Fruit fly (Drosophila melanogaster): Measurements from ENCODE around the gene CG13933.
A peak's percentile ranks its signal among the peaks of the same experiment; 100 is the strongest.

Gene CG13933

DNA sequence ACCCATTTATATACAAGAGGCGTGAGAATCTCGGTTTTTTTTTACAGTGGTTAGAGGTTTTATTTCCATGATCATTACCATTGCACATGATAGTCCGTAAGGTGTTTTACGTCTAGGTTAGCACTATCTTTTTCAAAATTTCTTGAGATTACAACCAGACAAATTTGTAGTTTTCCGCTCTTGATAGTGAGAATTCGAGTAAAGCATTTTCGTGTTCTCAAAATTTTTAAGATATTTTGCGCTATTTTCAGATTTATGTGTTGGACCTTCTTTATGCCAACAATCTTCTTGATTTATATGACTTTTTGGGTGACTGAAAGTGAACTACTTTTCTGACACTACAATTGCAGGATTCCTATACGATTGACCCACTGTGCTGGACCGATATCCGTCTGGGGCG is 33.8 kb downstream of the CG13933 start (continued):
- TF ChIP-seq CG32006 (GFP tag; optimal IDR thresholded peaks at IDR 0.05): peak; percentile 64
- TF ChIP-seq dac (GFP tag; optimal IDR thresholded peaks at IDR 0.05): peak; percentile 3
- peak; percentile 15 for TF ChIP-seq CG3919 (GFP tag; optimal IDR thresholded peaks at IDR 0.05)
- TF ChIP-seq Smox (GFP tag; optimal IDR thresholded peaks at IDR 0.05): peak; percentile 35
- TF ChIP-seq dsx (GFP tag; optimal IDR thresholded peaks at IDR 0.05; ENCODE audit: poor library complexity, severe bottlenecking): no peak
- no peak for TF ChIP-seq Ets21C (GFP tag; optimal IDR thresholded peaks at IDR 0.05)
- no peak for TF ChIP-seq fkh (GFP tag; optimal IDR thresholded peaks at IDR 0.05)
- peak in 1 of 2 experiments; percentile 9 for TF ChIP-seq ss (GFP tag; optimal IDR thresholded peaks at IDR 0.05)
- no peak for TF ChIP-seq Blimp-1 (GFP tag; optimal IDR thresholded peaks at IDR 0.05)
- peak; percentile 41 for TF ChIP-seq esn (GFP tag; optimal IDR thresholded peaks at IDR 0.05)
- peak in 1 of 2 experiments; percentile 21 for TF ChIP-seq salr (GFP tag; optimal IDR thresholded peaks at IDR 0.05)
- TF ChIP-seq Hr39 (GFP tag; optimal IDR thresholded peaks at IDR 0.05): peak; percentile 48
- TF ChIP-seq CG3032 (tag; optimal IDR thresholded peaks at IDR 0.05): no peak
- no peak for TF ChIP-seq CG6854 (GFP tag; optimal IDR thresholded peaks at IDR 0.05)
- no peak for TF ChIP-seq CG11902 (GFP tag; optimal IDR thresholded peaks at IDR 0.05)
- peak; percentile 40 for TF ChIP-seq CG4318 (GFP tag; optimal IDR thresholded peaks at IDR 0.05)
- TF ChIP-seq CG6163 (GFP tag; IDR thresholded peaks at IDR 0.05): no peak
- TF ChIP-seq net (GFP tag; optimal IDR thresholded peaks at IDR 0.05): peak; percentile 40
- no peak for TF ChIP-seq spab (GFP tag; optimal IDR thresholded peaks at IDR 0.05)
- no peak for TF ChIP-seq Lpt (GFP tag; optimal IDR thresholded peaks at IDR 0.05)
- TF ChIP-seq cyc (GFP tag; optimal IDR thresholded peaks at IDR 0.05): peak; percentile 25
- TF ChIP-seq CG34406 (GFP tag; optimal IDR thresholded peaks at IDR 0.05): peak; percentile 18
- peak; percentile 30 for TF ChIP-seq Met (GFP tag; optimal IDR thresholded peaks at IDR 0.05)
- TF ChIP-seq CG11294 (GFP tag; IDR thresholded peaks at IDR 0.05): peak; percentile 45
- no peak for TF ChIP-seq fd59A (GFP tag; optimal IDR thresholded peaks at IDR 0.05)
- TF ChIP-seq Eip78C (GFP tag): peak; percentile 65
- TF ChIP-seq vri (GFP tag; optimal IDR thresholded peaks at IDR 0.05): no peak
- no peak for TF ChIP-seq Gug (GFP tag; IDR thresholded peaks at IDR 0.05)
- no peak for TF ChIP-seq CG7368 (GFP tag; optimal IDR thresholded peaks at IDR 0.05)
- TF ChIP-seq topi (GFP tag; optimal IDR thresholded peaks at IDR 0.05): peak; percentile 49
- TF ChIP-seq lz (GFP tag; optimal IDR thresholded peaks at IDR 0.05): peak; percentile 22
- no peak for TF ChIP-seq CG9139 (GFP tag; optimal IDR thresholded peaks at IDR 0.05)
- TF ChIP-seq achi (GFP tag; optimal IDR thresholded peaks at IDR 0.05): peak; percentile 7
- TF ChIP-seq eg (GFP tag; IDR thresholded peaks at IDR 0.05): no peak; the same call in 2 of the 3 replicates
- peak; percentile 40; the same call in 1 of the 2 replicates for TF ChIP-seq CG15336 (GFP tag; IDR thresholded peaks at IDR 0.05)
- TF ChIP-seq CG10631 (GFP tag; optimal IDR thresholded peaks at IDR 0.05): peak; percentile 23
- peak; percentile 60 for TF ChIP-seq CG31627 (GFP tag; optimal IDR thresholded peaks at IDR 0.05)
- TF ChIP-seq Eip75B (GFP tag; optimal IDR thresholded peaks at IDR 0.05): peak; percentile 14
- peak; percentile 48 for TF ChIP-seq Hr4 (GFP tag; optimal IDR thresholded peaks at IDR 0.05)

DNA sequence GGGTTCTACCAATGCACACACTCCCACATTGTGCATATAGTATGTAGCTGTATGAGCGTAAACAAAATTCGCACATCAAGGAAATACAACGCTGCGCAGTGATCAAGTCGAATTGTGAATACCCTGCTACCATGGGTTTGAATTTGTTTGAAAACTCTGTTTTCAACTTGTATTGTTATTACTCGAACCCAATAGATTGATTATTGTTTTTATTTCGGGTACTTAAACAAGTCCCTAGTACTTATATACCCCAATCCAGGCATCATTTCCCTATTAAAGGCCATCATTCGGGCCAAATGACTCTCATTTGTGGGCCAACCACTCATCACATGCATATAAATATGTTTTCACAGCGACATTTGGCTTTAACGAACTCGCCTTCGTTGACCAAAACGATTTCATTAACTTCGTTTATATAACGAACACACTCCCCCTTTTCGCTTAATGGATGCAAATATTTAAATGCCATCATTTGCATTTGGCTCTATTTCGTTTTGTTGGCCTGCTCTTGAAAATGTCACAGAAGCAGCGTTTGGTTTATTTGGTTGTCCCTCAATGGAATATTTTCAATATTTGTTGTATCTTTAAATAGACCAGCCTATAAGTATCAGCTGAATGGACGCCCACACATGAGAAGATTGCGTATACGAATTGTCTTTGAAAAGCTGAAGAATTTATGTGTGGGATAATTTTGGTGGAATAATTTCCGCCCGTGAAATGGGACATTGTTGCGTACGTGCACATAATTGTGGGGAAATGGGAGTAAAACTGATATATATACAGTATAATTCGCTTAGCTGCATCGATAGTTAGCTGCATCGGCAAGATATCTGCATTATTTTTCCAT is 34.6 kb downstream of the CG13933 start:
- TF ChIP-seq Sox14 (GFP tag; optimal IDR thresholded peaks at IDR 0.05): peak; percentile 54
- TF ChIP-seq CG3032 (tag; optimal IDR thresholded peaks at IDR 0.05): peak; percentile 27
- TF ChIP-seq CG6792 (GFP tag; optimal IDR thresholded peaks at IDR 0.05): peak; percentile 44
- TF ChIP-seq CG8119 (GFP tag; IDR thresholded peaks at IDR 0.05): peak; percentile 67
- peak; percentile 45 for TF ChIP-seq acj6 (GFP tag; optimal IDR thresholded peaks at IDR 0.05)
- TF ChIP-seq dac (GFP tag; optimal IDR thresholded peaks at IDR 0.05): no peak
- no peak for TF ChIP-seq Blimp-1 (GFP tag; optimal IDR thresholded peaks at IDR 0.05)
- peak; percentile 36 for TF ChIP-seq topi (GFP tag; optimal IDR thresholded peaks at IDR 0.05)
- TF ChIP-seq net (GFP tag; optimal IDR thresholded peaks at IDR 0.05): peak; percentile 53
- TF ChIP-seq Hr4 (GFP tag; optimal IDR thresholded peaks at IDR 0.05): peak; percentile 64
- TF ChIP-seq Sox102F (GFP tag; optimal IDR thresholded peaks at IDR 0.05): peak; percentile 60
- TF ChIP-seq pdm3 (GFP tag; optimal IDR thresholded peaks at IDR 0.05): peak; percentile 63
- peak; percentile 75 for TF ChIP-seq lz (GFP tag; optimal IDR thresholded peaks at IDR 0.05)
- TF ChIP-seq CG31627 (GFP tag; optimal IDR thresholded peaks at IDR 0.05): peak; percentile 79
- TF ChIP-seq achi (GFP tag; optimal IDR thresholded peaks at IDR 0.05): no peak
- no peak for TF ChIP-seq Eip93F (GFP tag; optimal IDR thresholded peaks at IDR 0.05)
- TF ChIP-seq CG32006 (GFP tag; optimal IDR thresholded peaks at IDR 0.05): peak; percentile 63
- peak; percentile 88 for TF ChIP-seq Eip78C (GFP tag)
- no peak for TF ChIP-seq CG6808 (GFP tag; optimal IDR thresholded peaks at IDR 0.05)
- no peak for TF ChIP-seq CG11762 (GFP tag; optimal IDR thresholded peaks at IDR 0.05; ENCODE audit: insufficient read depth)
- peak; percentile 69 for TF ChIP-seq OdsH (GFP tag; optimal IDR thresholded peaks at IDR 0.05)
- peak; percentile 65 for TF ChIP-seq Met (GFP tag; optimal IDR thresholded peaks at IDR 0.05)
